Worm (Caenorhabditis elegans) whole organism, L4 larva: ENCODE measurements around the gene EGAP4.1.

Source experiments
- F26F4.8 ChIP-seq: fragments of 200-800 bp; sonication (Bioruptor generic); conservative IDR thresholded peaks from 2 replicates; pipeline ENCODE4 v1.3.6; 2022; ENCODE audit warnings: missing genetic modification characterization, missing compliant biosample characterization
- F37D6.2 ChIP-seq: sonication (generic microtip); optimal IDR thresholded peaks from 2 replicates; lab custom pipeline; 2016; ENCODE audit warnings: mild to moderate bottlenecking, missing genetic modification characterization, missing compliant biosample characterization
- F44E2.7 ChIP-seq: fragments of 200-800 bp; sonication (Bioruptor generic); IDR thresholded peaks from 2 replicates; pipeline ENCODE4 v2.1.2; 2022; ENCODE audit warnings: missing genetic modification characterization, missing compliant biosample characterization
- F49E8.2 ChIP-seq: sonication (generic microtip); optimal IDR thresholded peaks from 2 replicates; lab custom pipeline; 2016; ENCODE audit warnings: missing compliant biosample characterization, mild to moderate bottlenecking, missing genetic modification characterization, borderline replicate concordance
- R02D3.7 ChIP-seq: fragments of 150-350 bp; sonication (generic microtip); optimal IDR thresholded peaks from 3 replicates; lab custom pipeline; 2014; ENCODE audit warnings: missing biosample characterization, missing genetic modification characterization
- T26A8.4 ChIP-seq: fragments of 200-800 bp; sonication (Bioruptor generic); IDR thresholded peaks from 2 replicates; pipeline ENCODE4 v1.3.6; 2022; ENCODE audit warnings: missing genetic modification characterization, missing compliant biosample characterization
- Y5F2A.4 ChIP-seq: fragments of 200-800 bp; sonication (Bioruptor generic); optimal IDR thresholded peaks from 2 replicates; lab custom pipeline; 2018; ENCODE audit warnings: mild to moderate bottlenecking, missing genetic modification characterization, missing compliant biosample characterization
- Y75B8A.6 ChIP-seq: fragments of 200-800 bp; sonication (Bioruptor generic); IDR thresholded peaks from 2 replicates; pipeline ENCODE4 v1.3.6; 2022; ENCODE audit warnings: missing genetic modification reagents, missing genetic modification characterization, missing compliant biosample characterization
- ZK337.2 ChIP-seq: fragments of 200-800 bp; sonication (Bioruptor generic); IDR thresholded peaks from 2 replicates; pipeline ENCODE4 v1.3.6; 2022; ENCODE audit warnings: missing genetic modification reagents, missing genetic modification characterization, missing compliant biosample characterization
- aha-1 ChIP-seq: fragments of 150-350 bp; peaks from one replicate; lab custom pipeline; 2014; ENCODE audit warnings: missing biosample characterization, missing genetic modification characterization
- ama-1 ChIP-seq: fragments of 150-350 bp; optimal IDR thresholded peaks from 2 replicates; lab custom pipeline; 2014; ENCODE audit warnings: inconsistent platforms, mixed read lengths
- ceh-20 ChIP-seq: fragments of 200-800 bp; sonication (Bioruptor generic); IDR thresholded peaks from 2 replicates; pipeline ENCODE4 v1.3.6; 2022; ENCODE audit warnings: missing genetic modification reagents, missing genetic modification characterization, missing compliant biosample characterization
- ceh-62 ChIP-seq: sonication (generic microtip); optimal IDR thresholded peaks from 2 replicates; lab custom pipeline; 2017; ENCODE audit warnings: missing biosample characterization, missing genetic modification characterization
- ceh-82 ChIP-seq: sonication (generic microtip); optimal IDR thresholded peaks from 2 replicates; lab custom pipeline; 2017; ENCODE audit warnings: missing biosample characterization, missing genetic modification characterization
- cey-2 ChIP-seq: sonication (generic microtip); optimal IDR thresholded peaks from 3 replicates; lab custom pipeline; 2017; ENCODE audit warnings: missing genetic modification characterization, mild to moderate bottlenecking, missing compliant biosample characterization, antibody characterized with exemption, borderline replicate concordance; ENCODE audit not compliant: insufficient read depth
- ctbp-1 ChIP-seq: fragments of 200-800 bp; sonication (Bioruptor generic); IDR thresholded peaks from 2 replicates; pipeline ENCODE4 v1.3.6; 2022; ENCODE audit warnings: missing genetic modification reagents, missing genetic modification characterization, missing compliant biosample characterization
- daf-19 ChIP-seq: fragments of 200-800 bp; sonication (Bioruptor generic); conservative IDR thresholded peaks from 2 replicates; pipeline ENCODE4 v1.3.6; 2022; ENCODE audit warnings: missing genetic modification characterization, missing compliant biosample characterization
- dmd-9 ChIP-seq: fragments of 200-800 bp; sonication (Bioruptor generic); IDR thresholded peaks from 2 replicates; pipeline ENCODE4 v1.3.6; 2022; ENCODE audit warnings: missing genetic modification reagents, missing genetic modification characterization, missing compliant biosample characterization
- egl-27 ChIP-seq: sonication (generic microtip); optimal IDR thresholded peaks from 3 replicates; lab custom pipeline; 2017; ENCODE audit warnings: missing biosample characterization, missing genetic modification reagents, missing genetic modification characterization
- egl-43 ChIP-seq: fragments of 200-800 bp; sonication (Bioruptor generic); IDR thresholded peaks from 2 replicates; pipeline ENCODE4 v1.3.6; 2022; ENCODE audit warnings: missing genetic modification reagents, missing genetic modification characterization, missing compliant biosample characterization
- fkh-10 ChIP-seq: fragments of 150-350 bp; optimal IDR thresholded peaks from 2 replicates; lab custom pipeline; 2014; ENCODE audit warnings: missing biosample characterization, missing genetic modification reagents, missing genetic modification characterization
- fos-1 ChIP-seq: fragments of 150-350 bp; optimal IDR thresholded peaks from 2 replicates; lab custom pipeline; 2014; ENCODE audit warnings: missing biosample characterization, missing genetic modification characterization
- gei-8 ChIP-seq: fragments of 200-800 bp; sonication (Bioruptor generic); optimal IDR thresholded peaks from 2 replicates; lab custom pipeline; 2018; ENCODE audit warnings: mild to moderate bottlenecking, missing genetic modification characterization, missing compliant biosample characterization
- hlh-11 ChIP-seq: fragments of 200-800 bp; sonication (Bioruptor generic); optimal IDR thresholded peaks from 2 replicates; lab custom pipeline; 2018; ENCODE audit warnings: mild to moderate bottlenecking, missing genetic modification characterization, missing compliant biosample characterization
- lim-7 ChIP-seq: fragments of 200-800 bp; sonication (Bioruptor generic); IDR thresholded peaks from 2 replicates; pipeline ENCODE4 v1.3.6; 2022; ENCODE audit warnings: missing genetic modification characterization, missing compliant biosample characterization
- lin-13 ChIP-seq: fragments of 150-350 bp; optimal IDR thresholded peaks from 2 replicates; lab custom pipeline; 2014; ENCODE audit warnings: missing biosample characterization, missing genetic modification reagents, missing genetic modification characterization
- mdt-29 ChIP-seq: fragments of 200-800 bp; sonication (Bioruptor generic); IDR thresholded peaks from 2 replicates; pipeline ENCODE4 v1.3.6; 2022; ENCODE audit warnings: missing genetic modification reagents, missing genetic modification characterization, missing compliant biosample characterization
- mxl-3 ChIP-seq: fragments of 200-800 bp; sonication (Bioruptor generic); optimal IDR thresholded peaks from 2 replicates; lab custom pipeline; 2018; ENCODE audit warnings: mild to moderate bottlenecking, missing genetic modification characterization, missing compliant biosample characterization
- nhr-111 ChIP-seq: fragments of 200-800 bp; sonication (Bioruptor generic); optimal IDR thresholded peaks from 2 replicates; lab custom pipeline; 2018; ENCODE audit warnings: mild to moderate bottlenecking, missing genetic modification characterization, missing compliant biosample characterization
- nhr-25 ChIP-seq: sonication (generic microtip); optimal IDR thresholded peaks from 2 replicates; lab custom pipeline; 2017; ENCODE audit warnings: missing genetic modification characterization, mild to moderate bottlenecking, missing compliant biosample characterization, antibody characterized with exemption, moderate library complexity, borderline replicate concordance; ENCODE audit not compliant: insufficient read depth
- nhr-41 ChIP-seq: fragments of 200-800 bp; sonication (Bioruptor generic); IDR thresholded peaks from 2 replicates; pipeline ENCODE4 v1.3.6; 2022; ENCODE audit warnings: missing genetic modification reagents, missing genetic modification characterization, missing compliant biosample characterization
- pha-4 ChIP-seq, 2 experiments: fragments of 150-350 bp in 1 of 2; fragments of 200-800 bp in 1 of 2; sonication (Bioruptor generic) in 1 of 2; IDR thresholded peaks in 1 of 2; optimal IDR thresholded peaks in 1 of 2; 2 replicates each; pipeline versions ENCODE4 v1.3.6 to Lab custom; 2014 to 2022; ENCODE audit warnings: missing genetic modification characterization in 2 of 2, missing genetic modification reagents in 2 of 2, missing biosample characterization in 1 of 2, missing compliant biosample characterization in 1 of 2
- pqm-1 ChIP-seq: sonication (generic microtip); optimal IDR thresholded peaks from 2 replicates; lab custom pipeline; 2017; ENCODE audit warnings: missing biosample characterization, missing genetic modification characterization
- snpc-1.2 ChIP-seq: fragments of 200-800 bp; sonication (Bioruptor generic); IDR thresholded peaks from 2 replicates; pipeline ENCODE4 v1.3.6; 2022; ENCODE audit warnings: missing genetic modification reagents, missing genetic modification characterization, missing compliant biosample characterization
- snpc-4 ChIP-seq: fragments of 150-350 bp; optimal IDR thresholded peaks from 2 replicates; lab custom pipeline; 2014; ENCODE audit warnings: missing biosample characterization, missing genetic modification characterization
- spr-3 ChIP-seq: fragments of 200-800 bp; sonication (Bioruptor generic); optimal IDR thresholded peaks from 2 replicates; lab custom pipeline; 2018; ENCODE audit warnings: mild to moderate bottlenecking, missing genetic modification characterization, missing compliant biosample characterization
- zip-2 ChIP-seq: fragments of 150-350 bp; optimal IDR thresholded peaks from 2 replicates; lab custom pipeline; 2014; ENCODE audit warnings: missing biosample characterization, missing genetic modification characterization

Gene EGAP4.1

ce11 chrX:8703664-8704356 is 23.4 kb downstream of the EGAP4.1 start, which contains the start of gene jbts-14:
Gene jbts-14, plus strand, starts transcription at chrX:8704306.
- TF ChIP-seq F44E2.7 (GFP tag; lab: Robert Waterston, UW) (no peak), fkh-10 (GFP tag; lab: Kevin White, UChicago) (no peak), pha-4 (GFP tag; IDR thresholded peaks at IDR 0.05; lab: Robert Waterston, UW) (no peak), pha-4 (tag; optimal IDR thresholded peaks at IDR 0.05; lab: Kevin White, UChicago) (no peak), hlh-11 (tag; lab: Kevin White, UChicago) (no peak), gei-8 (no peak), mxl-3 (GFP tag; lab: Kevin White, UChicago) (no peak), nhr-41 (GFP tag; lab: Robert Waterston, UW) (no peak), Y5F2A.4 (GFP tag; lab: Kevin White, UChicago) (no peak), nhr-111 (no peak), ceh-82 (tag; lab: Kevin White, UChicago) (no peak), F26F4.8 (GFP tag; lab: Robert Waterston, UW) (no peak), spr-3 (GFP tag; lab: Kevin White, UChicago) (no peak), aha-1 (tag; lab: Kevin White, UChicago) (no peak), cey-2 (tag; lab: Kevin White, UChicago) (no peak), T26A8.4 (no peak), pqm-1 (tag; lab: Kevin White, UChicago) (no peak), F37D6.2 (no peak), dmd-9 (GFP tag; lab: Robert Waterston, UW) (no peak), egl-27 (tag; lab: Kevin White, UChicago) (no peak), egl-43 (GFP tag; lab: Robert Waterston, UW) (no peak)

DNA sequence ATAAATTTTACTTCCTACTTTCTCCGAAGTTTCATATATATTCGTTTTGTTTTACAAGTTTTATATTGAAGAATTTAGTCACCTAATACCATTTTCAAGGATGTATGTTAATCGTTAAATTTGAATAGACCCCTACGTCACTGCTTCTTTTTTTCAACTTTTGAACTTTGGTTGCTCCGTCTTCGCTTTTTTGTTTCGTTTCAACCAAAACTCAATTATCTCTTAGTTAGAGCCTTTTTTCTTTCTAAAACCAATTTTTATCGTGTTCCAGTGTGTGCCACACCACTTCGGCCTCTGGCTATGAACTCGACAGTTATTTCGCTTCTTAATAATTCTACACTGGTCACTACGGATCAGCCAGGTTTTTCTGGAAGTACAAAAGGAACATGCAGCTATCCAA is 29.7 kb downstream of the EGAP4.1 start, which contains the start of gene frpr-8:
TSS of gene frpr-8 (plus strand) at position 301 of the 400 bp plus-strand sequence.
- TF ChIP-seq snpc-1.2 (GFP tag; lab: Robert Waterston, UW): no peak
- no peak for TF ChIP-seq ctbp-1 (GFP tag; lab: Robert Waterston, UW)
- TF ChIP-seq snpc-4 (tag; lab: Kevin White, UChicago): no peak
- TF ChIP-seq ZK337.2 (GFP tag; lab: Robert Waterston, UW): no peak
- no peak for TF ChIP-seq daf-19 (GFP tag; lab: Robert Waterston, UW)
- no peak for TF ChIP-seq nhr-41 (GFP tag; lab: Robert Waterston, UW)
- no peak for TF ChIP-seq F37D6.2
- TF ChIP-seq lin-13: no peak
- no peak for TF ChIP-seq egl-43 (GFP tag; lab: Robert Waterston, UW)
- TF ChIP-seq F49E8.2 (tag; lab: Kevin White, UChicago): no peak
- no peak for TF ChIP-seq ceh-62
- TF ChIP-seq, all 104 proteins: peak for 0

DNA sequence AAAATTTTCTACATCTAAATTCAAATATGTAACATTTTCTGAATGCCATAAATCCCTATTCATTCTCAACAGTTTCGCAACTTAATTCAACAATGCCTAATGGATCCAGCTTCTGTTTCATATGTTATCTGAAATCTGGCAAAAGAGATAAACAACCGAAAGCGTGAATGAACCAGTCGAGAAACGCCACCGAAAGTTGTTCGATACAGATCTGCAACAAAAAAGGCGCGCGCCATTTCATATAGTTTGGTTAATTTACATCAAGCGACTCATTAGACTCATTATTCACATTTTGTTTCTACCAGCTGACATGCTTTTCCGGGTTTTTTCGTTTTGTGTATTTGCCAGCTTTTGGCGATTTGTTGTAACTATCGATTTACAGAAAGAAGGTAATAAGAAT is 45.6 kb downstream of the EGAP4.1 start, which contains the start of gene K09E2.1:
TSS of gene K09E2.1 (plus strand) at position 301 of the 400 bp plus-strand sequence.
- TF ChIP-seq Y75B8A.6: no peak
- no peak for TF ChIP-seq ceh-20 (GFP tag; lab: Robert Waterston, UW)
- no peak for TF ChIP-seq egl-43 (GFP tag; lab: Robert Waterston, UW)
- TF ChIP-seq spr-3 (GFP tag; lab: Kevin White, UChicago): no peak
- TF ChIP-seq egl-27 (tag; lab: Kevin White, UChicago): no peak
- TF ChIP-seq mdt-29 (GFP tag; lab: Robert Waterston, UW): no peak
- TF ChIP-seq ama-1: no peak
- no peak for TF ChIP-seq zip-2 (tag; lab: Kevin White, UChicago)
- TF ChIP-seq nhr-25 (tag; lab: Kevin White, UChicago): no peak
- TF ChIP-seq lim-7: no peak
- TF ChIP-seq R02D3.7 (tag; lab: Kevin White, UChicago): no peak
- no peak for TF ChIP-seq ctbp-1 (GFP tag; lab: Robert Waterston, UW)
- TF ChIP-seq daf-19 (GFP tag; lab: Robert Waterston, UW): no peak
- TF ChIP-seq fos-1 (tag; lab: Kevin White, UChicago): no peak
